Worm (Caenorhabditis elegans): ENCODE results near the gene nspc-15.

ce11 chrX:12406037-12406436, 45.5 kb downstream of the nspc-15 start:
- TF ChIP-seq tra-4 (tag; optimal IDR thresholded peaks at IDR 0.05) (no peak), pes-1 (GFP tag; IDR thresholded peaks at IDR 0.05) (no peak), flt-1 (GFP tag; IDR thresholded peaks at IDR 0.05) (no peak), sea-1 (GFP tag; conservative IDR thresholded peaks at IDR 0.05) (no peak), ama-1 (optimal IDR thresholded peaks at IDR 0.05) (no peak), tbx-37 (GFP tag; conservative IDR thresholded peaks at IDR 0.05) (no peak)

Data from whole organism, early embryonic.